Fruit fly (Drosophila melanogaster) whole organism, embryonic: ENCODE data around the gene mRpS18C.

Experiments used
- CG18619 ChIP-seq: fragments of 200-800 bp; sonication (Bioruptor generic); optimal IDR thresholded peaks from 3 replicates; lab custom pipeline; 2017; ENCODE audit warnings: missing biosample characterization, mild to moderate bottlenecking, missing genetic modification characterization
- CG2120 ChIP-seq: fragments of 200-800 bp; sonication (Bioruptor generic); optimal IDR thresholded peaks from 3 replicates; lab custom pipeline; 2016; ENCODE audit warnings: missing biosample characterization, missing genetic modification characterization
- CG6272 ChIP-seq: fragments of 200-800 bp; sonication (Bioruptor generic); IDR thresholded peaks from 2 replicates; pipeline ENCODE4 v1.3.6; 2022; ENCODE audit warnings: missing biosample characterization, missing genetic modification characterization
- Sin3A ChIP-seq: fragments of >200 bp; optimal IDR thresholded peaks from 2 replicates; lab custom pipeline; 2018
- Sry-δ ChIP-seq: fragments of 200-800 bp; sonication (Bioruptor generic); optimal IDR thresholded peaks from 2 replicates; lab custom pipeline; 2016; ENCODE audit warnings: missing biosample characterization, missing genetic modification characterization
- TFAM ChIP-seq: fragments of 200-800 bp; sonication (Bioruptor generic); optimal IDR thresholded peaks from 2 replicates; lab custom pipeline; 2017; ENCODE audit warnings: missing biosample characterization, missing genetic modification characterization, inconsistent platforms
- kay ChIP-seq: fragments of 200-800 bp; sonication (Bioruptor generic); optimal IDR thresholded peaks from 2 replicates; lab custom pipeline; 2016; ENCODE audit warnings: missing biosample characterization, missing genetic modification characterization
- lilli ChIP-seq: fragments of 200-800 bp; sonication (Bioruptor generic); optimal IDR thresholded peaks from 3 replicates; lab custom pipeline; 2016; ENCODE audit warnings: missing biosample characterization, missing genetic modification characterization
- psq ChIP-seq: fragments of 200-800 bp; sonication (Bioruptor generic); optimal IDR thresholded peaks from 2 replicates; lab custom pipeline; 2017; ENCODE audit warnings: missing biosample characterization, missing genetic modification characterization
- shn ChIP-seq: fragments of 200-800 bp; sonication (Bioruptor generic); optimal IDR thresholded peaks from 3 replicates; lab custom pipeline; 2016; ENCODE audit warnings: missing biosample characterization, missing genetic modification characterization
- slou ChIP-seq: fragments of 200-800 bp; sonication (Bioruptor generic); optimal IDR thresholded peaks from 3 replicates; lab custom pipeline; 2016; ENCODE audit warnings: missing biosample characterization, missing genetic modification characterization
- usp ChIP-seq: fragments of >200 bp; optimal IDR thresholded peaks from 2 replicates; lab custom pipeline; 2017; ENCODE audit warnings: missing biosample characterization, missing genetic modification characterization

- TF ChIP-seq CG6272 (GFP tag; lab: Robert Waterston, UW), result no peak
- TF ChIP-seq kay (GFP tag; lab: Kevin White, UChicago), result no peak
- no peak for TF ChIP-seq psq (GFP tag; lab: Kevin White, UChicago)
- no peak for TF ChIP-seq lilli (GFP tag; lab: Kevin White, UChicago)
- TF ChIP-seq Sin3A (lab: Kevin White, UChicago), result no peak
- no peak for TF ChIP-seq Sry-δ
- no peak for TF ChIP-seq CG18619
- no peak for TF ChIP-seq slou (GFP tag; lab: Kevin White, UChicago)
- TF ChIP-seq usp (GFP tag; lab: Kevin White, UChicago), result no peak
- no peak for TF ChIP-seq shn (GFP tag; lab: Kevin White, UChicago)
- no peak for TF ChIP-seq CG2120 (GFP tag; lab: Kevin White, UChicago)
- no peak for TF ChIP-seq TFAM (GFP tag; lab: Kevin White, UChicago)
Measured at dm6 chr3R:30391950-30392349, 31.8 kb upstream of the mRpS18C start.
